Fruit fly (Drosophila melanogaster) whole organism, adult: ENCODE data around the gene CG32119.

Source experiments
- CG11617 ChIP-seq: fragments of 200-800 bp; sonication (Bioruptor generic); optimal IDR thresholded peaks from 2 replicates; lab custom pipeline; 2017; ENCODE audit warnings: mild to moderate bottlenecking, missing biosample characterization, missing genetic modification reagents, missing genetic modification characterization
- CG12768 ChIP-seq: fragments of 200-800 bp; sonication (Bioruptor generic); optimal IDR thresholded peaks from 2 replicates; lab custom pipeline; 2017; ENCODE audit warnings: missing biosample characterization, missing genetic modification characterization, mild to moderate bottlenecking, moderate library complexity, missing genetic modification reagents
- CG14711 ChIP-seq: fragments of 200-800 bp; sonication (Bioruptor generic); optimal IDR thresholded peaks from 2 replicates; lab custom pipeline; 2018; ENCODE audit warnings: missing biosample characterization, mild to moderate bottlenecking, missing genetic modification characterization, moderate library complexity
- CG1620 ChIP-seq: fragments of 200-800 bp; sonication (Bioruptor generic); optimal IDR thresholded peaks from 2 replicates; lab custom pipeline; 2016; ENCODE audit warnings: missing biosample characterization, missing genetic modification characterization
- CG33017 ChIP-seq: fragments of 200-800 bp; sonication (Bioruptor generic); optimal IDR thresholded peaks from 2 replicates; lab custom pipeline; 2018; ENCODE audit warnings: missing biosample characterization, mild to moderate bottlenecking, missing genetic modification characterization, moderate library complexity
- CG5204 ChIP-seq: fragments of 200-800 bp; sonication (Bioruptor generic); optimal IDR thresholded peaks from 2 replicates; lab custom pipeline; 2016; ENCODE audit warnings: missing biosample characterization, missing genetic modification characterization
- CG7045 ChIP-seq: fragments of 200-800 bp; sonication (Bioruptor generic); optimal IDR thresholded peaks from 2 replicates; lab custom pipeline; 2017; ENCODE audit warnings: missing biosample characterization, mild to moderate bottlenecking, missing genetic modification characterization
- CG7101 ChIP-seq: fragments of 200-800 bp; sonication (Bioruptor generic); optimal IDR thresholded peaks from 2 replicates; lab custom pipeline; 2018; ENCODE audit warnings: missing biosample characterization, mild to moderate bottlenecking, missing genetic modification characterization, moderate library complexity
- Clk ChIP-seq: fragments of 200-800 bp; sonication (Bioruptor generic); optimal IDR thresholded peaks from 2 replicates; lab custom pipeline; 2017; ENCODE audit warnings: missing biosample characterization, missing genetic modification characterization
- Crg-1 ChIP-seq: fragments of 200-800 bp; sonication (Bioruptor generic); optimal IDR thresholded peaks from 2 replicates; lab custom pipeline; 2016; ENCODE audit warnings: missing biosample characterization, missing genetic modification characterization
- Hr96 ChIP-seq: fragments of 200-800 bp; sonication (Bioruptor generic); optimal IDR thresholded peaks from 2 replicates; lab custom pipeline; 2016; ENCODE audit warnings: missing biosample characterization, missing genetic modification characterization
- Mnt ChIP-seq: fragments of 200-800 bp; sonication (Bioruptor generic); optimal IDR thresholded peaks from 2 replicates; lab custom pipeline; 2016; ENCODE audit warnings: missing biosample characterization, mild to moderate bottlenecking, missing genetic modification characterization
- bab1 ChIP-seq: fragments of 200-800 bp; sonication (Bioruptor generic); optimal IDR thresholded peaks from 3 replicates; lab custom pipeline; 2019; ENCODE audit warnings: missing biosample characterization, mild to moderate bottlenecking, missing genetic modification characterization, moderate library complexity
- cic ChIP-seq: fragments of 200-800 bp; sonication (Bioruptor generic); optimal IDR thresholded peaks from 2 replicates; lab custom pipeline; 2017; ENCODE audit warnings: missing biosample characterization, mild to moderate bottlenecking, missing genetic modification characterization, moderate library complexity
- cnc ChIP-seq, 2 experiments: fragments of >200 bp; optimal IDR thresholded peaks; 2 replicates each; lab custom pipeline; 2017
- kay ChIP-seq: fragments of 200-800 bp; sonication (Bioruptor generic); peaks from one replicate; lab custom pipeline; 2016; ENCODE audit warnings: missing biosample characterization, missing genetic modification characterization, borderline replicate concordance
- ovo ChIP-seq: fragments of 200-800 bp; sonication (Bioruptor generic); optimal IDR thresholded peaks from 2 replicates; lab custom pipeline; 2016; ENCODE audit warnings: missing biosample characterization, missing genetic modification characterization
- pad ChIP-seq: fragments of 200-800 bp; sonication (Bioruptor generic); optimal IDR thresholded peaks from 3 replicates; lab custom pipeline; 2017; ENCODE audit warnings: missing biosample characterization, missing genetic modification characterization, mild to moderate bottlenecking, moderate library complexity, missing genetic modification reagents
- tj ChIP-seq: fragments of 200-800 bp; sonication (Bioruptor generic); optimal IDR thresholded peaks from 3 replicates; lab custom pipeline; 2017; ENCODE audit warnings: missing biosample characterization, mild to moderate bottlenecking, missing genetic modification characterization, moderate library complexity
- toe ChIP-seq: fragments of 200-800 bp; sonication (Bioruptor generic); optimal IDR thresholded peaks from 2 replicates; lab custom pipeline; 2016; ENCODE audit warnings: missing biosample characterization, missing genetic modification characterization

Gene CG32119

DNA sequence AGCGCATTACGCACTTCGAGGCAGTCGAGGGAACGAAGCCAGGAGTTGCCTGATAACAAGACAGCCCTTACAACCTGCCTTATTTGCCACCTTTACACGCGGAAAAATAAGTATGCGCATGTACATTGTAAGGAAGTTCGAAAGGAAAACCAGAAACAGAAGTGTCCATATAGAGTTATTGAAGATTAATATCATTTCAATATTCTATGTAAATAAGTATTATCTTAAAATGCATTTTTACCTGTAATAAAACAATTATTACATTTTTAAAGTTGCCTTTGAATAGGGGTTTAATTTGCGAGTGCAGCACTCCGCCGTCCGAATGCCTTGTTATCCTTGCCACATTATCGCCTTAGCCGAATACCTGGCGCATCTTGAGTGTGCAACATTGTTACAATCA, 31.1 kb downstream of the CG32119 start:
- TF ChIP-seq bab1 (GFP tag; lab: Kevin White, UChicago), result no peak
- no peak for TF ChIP-seq toe
- TF ChIP-seq CG7045 (GFP tag; lab: Kevin White, UChicago), result no peak
- no peak for TF ChIP-seq cic (GFP tag; lab: Kevin White, UChicago)
- no peak for TF ChIP-seq ovo (GFP tag; lab: Kevin White, UChicago)
- no peak for TF ChIP-seq pad (GFP tag; lab: Kevin White, UChicago)
- no peak for TF ChIP-seq kay (GFP tag; lab: Kevin White, UChicago)
- TF ChIP-seq CG11617 (GFP tag; lab: Kevin White, UChicago), result no peak
- no peak for TF ChIP-seq CG7101
- no peak for TF ChIP-seq CG14711 (tag; lab: Kevin White, UChicago)
- no peak for TF ChIP-seq Hr96 (GFP tag; lab: Kevin White, UChicago)
- no peak for TF ChIP-seq CG12768 (GFP tag; lab: Kevin White, UChicago)
- no peak for TF ChIP-seq CG1620 (GFP tag; lab: Kevin White, UChicago)
- TF ChIP-seq CG33017 (tag; lab: Kevin White, UChicago), result no peak

DNA sequence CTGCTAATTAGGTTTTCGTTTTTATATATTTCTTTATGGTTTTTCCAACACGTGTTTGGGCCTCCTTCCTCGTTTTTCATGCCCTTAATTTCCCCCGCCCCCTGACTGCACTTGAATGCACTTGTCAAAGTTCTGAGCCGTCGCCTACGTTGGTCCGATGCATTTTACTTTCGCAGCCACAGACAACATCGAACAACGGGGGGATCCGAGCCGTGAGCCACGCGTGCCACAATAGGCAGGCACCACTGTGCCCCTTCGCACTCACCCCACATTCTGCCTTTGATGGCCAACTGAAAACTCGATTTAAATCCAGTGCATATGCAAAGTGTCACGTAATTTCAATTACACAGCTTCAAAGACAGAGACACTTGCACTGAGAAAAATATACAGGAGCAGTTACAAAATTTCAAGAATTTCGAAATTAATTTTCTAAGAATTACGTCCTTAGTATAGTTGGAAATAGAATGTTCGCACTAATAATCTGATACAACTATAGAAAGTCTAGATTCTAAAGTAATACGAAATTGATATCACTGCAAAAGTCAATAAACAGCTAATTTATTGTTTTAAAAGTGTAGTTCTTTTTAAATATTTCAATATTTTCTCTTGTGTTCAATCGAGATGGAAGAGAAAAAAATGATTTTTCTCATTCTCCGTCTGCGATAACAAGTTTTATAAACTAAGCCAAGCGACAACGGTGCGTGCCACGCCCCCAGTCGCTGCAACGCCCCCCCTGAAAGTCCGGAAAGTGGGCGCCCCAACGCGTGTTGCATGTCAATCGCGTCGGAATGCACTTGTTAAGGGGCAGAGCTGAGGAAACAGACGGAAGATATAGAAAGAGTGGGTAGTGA, 33.7 kb downstream of the CG32119 start:
- TF ChIP-seq CG7045 (GFP tag; lab: Kevin White, UChicago) (no peak), cnc (optimal IDR thresholded peaks at IDR 0.05; lab: Kevin White, UChicago) (no peak), Clk (GFP tag; lab: Kevin White, UChicago) (no peak), ovo (GFP tag; lab: Kevin White, UChicago) (no peak), CG12768 (GFP tag; lab: Kevin White, UChicago) (no peak), CG5204 (GFP tag; lab: Kevin White, UChicago) (no peak), bab1 (GFP tag; lab: Kevin White, UChicago) (no peak), Hr96 (GFP tag; lab: Kevin White, UChicago) (no peak), CG11617 (GFP tag; lab: Kevin White, UChicago) (no peak), CG14711 (tag; lab: Kevin White, UChicago) (no peak), pad (GFP tag; lab: Kevin White, UChicago) (no peak), Mnt (GFP tag; lab: Kevin White, UChicago) (no peak), tj (GFP tag; lab: Kevin White, UChicago) (no peak), Crg-1 (no peak), cic (GFP tag; lab: Kevin White, UChicago) (no peak), CG7101 (no peak)

- TF ChIP-seq kay (GFP tag; lab: Kevin White, UChicago) (no peak), cic (GFP tag; lab: Kevin White, UChicago) (no peak), Crg-1 (no peak), Hr96 (GFP tag; lab: Kevin White, UChicago) (no peak), toe (no peak), CG12768 (GFP tag; lab: Kevin White, UChicago) (no peak), CG14711 (tag; lab: Kevin White, UChicago) (no peak), Mnt (GFP tag; lab: Kevin White, UChicago) (no peak), Clk (GFP tag; lab: Kevin White, UChicago) (no peak), cnc (optimal IDR thresholded peaks at IDR 0.05; lab: Kevin White, UChicago) (no peak), pad (GFP tag; lab: Kevin White, UChicago) (no peak), CG5204 (GFP tag; lab: Kevin White, UChicago) (no peak)
Measured at dm6 chr3L:13213360-13213759, 35.1 kb downstream of the CG32119 start.

DNA sequence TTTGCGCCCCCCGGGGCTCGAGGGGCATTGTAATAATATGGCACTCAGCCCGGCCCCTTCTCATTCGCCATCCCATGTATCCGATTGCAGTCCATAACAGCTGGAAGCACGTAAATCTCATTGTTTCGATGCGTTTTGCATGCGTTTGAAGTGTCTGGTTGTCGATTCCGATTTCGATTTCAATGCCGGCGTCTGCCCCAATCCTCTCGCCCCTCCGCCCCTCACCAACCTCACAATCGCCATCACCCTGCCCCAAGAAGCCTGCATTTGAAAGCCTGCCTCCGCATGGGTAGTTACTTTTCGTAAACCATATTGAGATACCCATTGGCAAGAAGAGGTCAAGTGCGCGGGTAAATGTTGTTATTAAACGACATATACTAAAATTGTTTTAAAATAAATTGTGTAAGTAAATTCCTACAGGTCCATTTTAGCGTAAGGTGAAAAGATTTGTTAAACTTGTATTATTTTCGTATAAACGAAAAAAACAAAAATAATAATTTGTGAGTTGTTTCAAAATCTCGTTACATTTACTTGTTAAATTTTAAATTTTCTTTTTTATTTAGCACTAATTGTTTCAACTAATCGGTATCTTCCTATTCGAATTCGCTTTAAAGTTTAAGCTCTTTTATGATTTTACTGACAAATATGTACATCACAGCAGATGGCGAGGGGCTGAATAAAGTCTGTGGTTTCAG, 35.7 kb downstream of the CG32119 start:
- TF ChIP-seq CG33017 (tag; lab: Kevin White, UChicago) (no peak), toe (no peak), bab1 (GFP tag; lab: Kevin White, UChicago) (no peak), tj (GFP tag; lab: Kevin White, UChicago) (no peak), CG7101 (no peak), kay (GFP tag; lab: Kevin White, UChicago) (no peak), cic (GFP tag; lab: Kevin White, UChicago) (no peak), Mnt (GFP tag; lab: Kevin White, UChicago) (no peak), ovo (GFP tag; lab: Kevin White, UChicago) (no peak), CG1620 (GFP tag; lab: Kevin White, UChicago) (no peak), cnc (optimal IDR thresholded peaks at IDR 0.05; lab: Kevin White, UChicago) (no peak), CG12768 (GFP tag; lab: Kevin White, UChicago) (no peak), CG7045 (GFP tag; lab: Kevin White, UChicago) (no peak), Hr96 (GFP tag; lab: Kevin White, UChicago) (no peak), CG5204 (GFP tag; lab: Kevin White, UChicago) (no peak), CG11617 (GFP tag; lab: Kevin White, UChicago) (no peak), pad (GFP tag; lab: Kevin White, UChicago) (no peak), Crg-1 (no peak)

DNA sequence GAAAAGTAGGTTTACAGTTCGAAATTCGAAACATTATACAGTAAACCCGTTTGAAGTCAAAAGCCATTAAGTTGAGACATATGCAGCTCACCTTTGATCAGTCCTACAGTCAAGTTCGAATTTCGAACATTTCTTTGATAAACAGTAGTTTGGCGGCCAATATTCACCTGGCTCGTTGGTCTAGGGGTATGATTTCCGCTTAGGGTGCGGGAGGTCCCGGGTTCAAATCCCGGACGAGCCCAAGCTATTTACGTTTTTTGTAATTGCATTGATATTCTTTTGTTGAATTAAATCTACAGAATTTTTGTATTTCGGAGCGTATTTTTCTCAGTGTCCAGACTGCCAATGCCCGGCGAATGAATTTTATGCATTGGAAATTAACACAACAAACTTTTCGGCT, 36.3 kb downstream of the CG32119 start:
- no peak for TF ChIP-seq CG5204 (GFP tag; lab: Kevin White, UChicago)
